Worm (Caenorhabditis elegans) whole organism, mixed stage, embryonic: ENCODE results near the gene gana-1.

Experiments used
- M03D4.4 ChIP-seq: sonication (generic microtip); optimal IDR thresholded peaks from 2 replicates; lab custom pipeline; 2017; ENCODE audit warnings: mild to moderate bottlenecking, missing genetic modification characterization, missing compliant biosample characterization
- blmp-1 ChIP-seq: fragments of 150-350 bp; optimal IDR thresholded peaks from 2 replicates; lab custom pipeline; 2014; ENCODE audit warnings: missing biosample characterization, missing genetic modification characterization
- nhr-237 ChIP-seq: fragments of 150-350 bp; optimal IDR thresholded peaks from 2 replicates; lab custom pipeline; 2014; ENCODE audit warnings: missing biosample characterization, missing genetic modification characterization
- pha-4 ChIP-seq: fragments of 150-350 bp; optimal IDR thresholded peaks from 2 replicates; lab custom pipeline; 2018; ENCODE audit warnings: missing biosample characterization, missing genetic modification reagents, missing genetic modification characterization
- unc-62 ChIP-seq: fragments of 150-350 bp; optimal IDR thresholded peaks from 2 replicates; lab custom pipeline; 2014; ENCODE audit warnings: missing biosample characterization, missing genetic modification reagents, missing genetic modification characterization

DNA sequence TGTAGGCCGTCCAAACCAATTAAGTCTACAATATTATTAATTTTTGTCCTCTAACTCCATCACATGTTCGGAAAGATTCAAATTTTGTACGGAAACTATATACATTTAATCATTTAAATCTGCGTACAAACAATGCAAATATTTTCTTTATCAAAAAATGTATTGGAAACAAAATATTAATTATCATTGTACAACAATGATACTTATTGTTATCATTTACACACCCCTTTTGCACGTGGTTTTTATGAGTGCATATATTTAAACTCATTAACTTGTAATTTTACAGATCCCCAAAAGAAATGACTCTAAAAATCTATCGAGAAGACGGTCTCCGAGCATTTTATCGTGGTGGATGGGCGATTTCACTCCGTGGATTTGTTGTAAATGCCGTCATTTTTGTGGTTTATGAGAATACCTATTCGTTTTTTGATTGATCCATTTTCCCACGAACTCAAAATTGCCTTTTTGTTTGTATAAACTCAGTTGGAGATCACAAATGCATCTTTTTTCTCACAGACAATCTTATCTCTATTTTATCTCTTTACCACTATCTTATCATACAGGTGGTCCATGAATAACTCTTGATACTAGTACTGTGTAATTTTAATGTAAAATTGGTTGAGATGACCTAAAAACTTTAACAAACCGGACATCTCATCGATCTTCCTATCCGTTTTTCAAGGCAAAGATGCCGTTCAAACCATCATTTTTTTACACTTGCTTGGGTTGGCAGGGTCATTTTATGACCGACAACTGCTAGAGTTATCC lies 983 bp upstream of the gana-1 start:
- no peak for TF ChIP-seq M03D4.4
- TF ChIP-seq unc-62 = no peak
- no peak for TF ChIP-seq blmp-1 (tag; lab: Kevin White, UChicago)
- TF ChIP-seq pha-4 = no peak
- no peak for TF ChIP-seq nhr-237 (tag; lab: Kevin White, UChicago)
